Fruit fly (Drosophila melanogaster) S2 (cell line): ENCODE data around the gene Scm.
"Not testable (repeated sequence)": the region's sequence is repeated elsewhere in the genome, so short reads cannot be mapped to it uniquely, and the experiment has no call there.

Source experiments
- CG8478 ChIP-seq: fragments of >200 bp; optimal IDR thresholded peaks from 2 replicates; lab custom pipeline; 2018
- CTCF ChIP-seq, 2 experiments: fragments of >200 bp; optimal IDR thresholded peaks; 2 replicates each; lab custom pipeline; 2018

DNA sequence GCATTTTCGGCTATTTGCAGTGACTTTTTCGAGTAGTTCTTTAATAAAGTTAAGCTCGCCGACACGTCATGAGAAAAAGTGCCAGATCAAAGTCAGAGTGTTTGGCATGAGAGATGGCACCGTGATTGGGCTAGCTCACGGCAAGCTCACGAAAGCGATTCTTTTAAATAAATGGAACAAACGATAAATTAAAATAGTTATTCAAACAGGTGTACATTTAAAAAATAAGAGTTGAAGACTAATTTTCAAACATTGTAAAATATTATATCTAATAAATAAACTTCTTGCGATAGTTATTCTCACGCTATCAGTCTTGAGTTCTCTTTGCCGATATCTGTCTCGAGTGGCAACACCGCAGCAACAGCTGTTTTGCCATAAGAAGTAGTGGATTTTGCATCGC is 48.0 kb upstream of the Scm start, which contains the start of the genes eca and CG18542:
- TF ChIP-seq CG8478 (lab: Kevin White, UChicago); CTCF (optimal IDR thresholded peaks at IDR 0.05; lab: Kevin White, UChicago): not testable (repeated sequence)
